ENCODE assay signal across 5 fruit fly cellular contexts in genomic region chr3R:24038736-24039556, dm6.
TF ChIP-seq lines count a peak whose summit lies in the region.

TSS of gene Miro (minus strand) at chr3R:24038847.

- no peak for TF ChIP-seq CTCF in whole organism, embryonic (GFP tag; optimal IDR thresholded peaks at IDR 0.05; lab: Kevin White, UChicago)

TF ChIP-seq in whole organism, adult, 20 proteins besides CTCF, POLR2A, EP300 and RAD21 (continues in another document):
- no peak for TF ChIP-seq bab1 (GFP tag; optimal IDR thresholded peaks at IDR 0.05; lab: Kevin White, UChicago)
- peak; percentile 70 for TF ChIP-seq Crg-1 (GFP tag; optimal IDR thresholded peaks at IDR 0.05; lab: Kevin White, UChicago)
- TF ChIP-seq Mnt (GFP tag; optimal IDR thresholded peaks at IDR 0.05; lab: Kevin White, UChicago) = peak; percentile 63
- no peak for TF ChIP-seq CG12768 (GFP tag; optimal IDR thresholded peaks at IDR 0.05; lab: Kevin White, UChicago)
- TF ChIP-seq toe (GFP tag; optimal IDR thresholded peaks at IDR 0.05; lab: Kevin White, UChicago) = no peak
- no peak for TF ChIP-seq tj (GFP tag; optimal IDR thresholded peaks at IDR 0.05; lab: Kevin White, UChicago)
- TF ChIP-seq CG7045 (GFP tag; optimal IDR thresholded peaks at IDR 0.05; lab: Kevin White, UChicago) = no peak
- peak; percentile 6 for TF ChIP-seq CG1620 (GFP tag; optimal IDR thresholded peaks at IDR 0.05; lab: Kevin White, UChicago)
- TF ChIP-seq Clk (GFP tag; optimal IDR thresholded peaks at IDR 0.05; lab: Kevin White, UChicago) = no peak
- TF ChIP-seq CG11617 (GFP tag; optimal IDR thresholded peaks at IDR 0.05; lab: Kevin White, UChicago) = no peak
- TF ChIP-seq Hr96 (GFP tag; optimal IDR thresholded peaks at IDR 0.05; lab: Kevin White, UChicago) = no peak
- TF ChIP-seq cic (GFP tag; optimal IDR thresholded peaks at IDR 0.05; lab: Kevin White, UChicago) = no peak
- TF ChIP-seq kay (GFP tag; lab: Kevin White, UChicago; ENCODE audit: borderline replicate concordance) = no peak
- TF ChIP-seq cnc (optimal IDR thresholded peaks at IDR 0.05; lab: Kevin White, UChicago) = no peak
- TF ChIP-seq CG33017 (tag; optimal IDR thresholded peaks at IDR 0.05; lab: Kevin White, UChicago) = no peak
- no peak for TF ChIP-seq CG7101 (tag; optimal IDR thresholded peaks at IDR 0.05; lab: Kevin White, UChicago)
- TF ChIP-seq CG5204 (GFP tag; optimal IDR thresholded peaks at IDR 0.05; lab: Kevin White, UChicago) = no peak
- no peak for TF ChIP-seq pad (GFP tag; optimal IDR thresholded peaks at IDR 0.05; lab: Kevin White, UChicago)
- TF ChIP-seq ovo (GFP tag; optimal IDR thresholded peaks at IDR 0.05; lab: Kevin White, UChicago) = peak; percentile 33

TF ChIP-seq in whole organism, embryonic, 481 proteins besides CTCF, POLR2A, EP300 and RAD21 (continues in another document):
- TF ChIP-seq E2f1 (GFP tag; IDR thresholded peaks at IDR 0.05; lab: Robert Waterston, UW) (no peak), CG9817 (tag; optimal IDR thresholded peaks at IDR 0.05; lab: Kevin White, UChicago) (no peak), CG2678 (tag; optimal IDR thresholded peaks at IDR 0.05; lab: Kevin White, UChicago) (no peak), Rx (GFP tag; IDR thresholded peaks at IDR 0.05; lab: Robert Waterston, UW) (0 out of 2 replicates have a peak, but pooled peaks have one; percentile 12), z (GFP tag; IDR thresholded peaks at IDR 0.05; lab: Robert Waterston, UW) (no peak), bab2 (GFP tag; optimal IDR thresholded peaks at IDR 0.05; lab: Kevin White, UChicago) (no peak), CG7271 (tag; optimal IDR thresholded peaks at IDR 0.05; lab: Kevin White, UChicago) (no peak), CG17802 (tag; optimal IDR thresholded peaks at IDR 0.05; lab: Kevin White, UChicago) (no peak), CG2712 (tag; optimal IDR thresholded peaks at IDR 0.05; lab: Kevin White, UChicago) (no peak), kay (GFP tag; optimal IDR thresholded peaks at IDR 0.05; lab: Kevin White, UChicago) (peak; percentile 15), gcm2 (GFP tag; optimal IDR thresholded peaks at IDR 0.05; lab: Kevin White, UChicago) (no peak), B-H1 (GFP tag; IDR thresholded peaks at IDR 0.05; lab: Robert Waterston, UW) (no peak), crp (GFP tag; optimal IDR thresholded peaks at IDR 0.05; lab: Kevin White, UChicago) (peak in 1 of 2 experiments; percentile 71), CG7987 (GFP tag; optimal IDR thresholded peaks at IDR 0.05; lab: Kevin White, UChicago) (no peak), tio (GFP tag; optimal IDR thresholded peaks at IDR 0.05; lab: Kevin White, UChicago) (no peak), CG3407 (GFP tag; optimal IDR thresholded peaks at IDR 0.05; lab: Kevin White, UChicago) (no peak), CG12155 (GFP tag; optimal IDR thresholded peaks at IDR 0.05; lab: Kevin White, UChicago) (peak; percentile 92), Med (GFP tag; lab: Kevin White, UChicago) (peak; percentile 26), ERR (GFP tag; optimal IDR thresholded peaks at IDR 0.05; lab: Kevin White, UChicago) (no peak), onecut (GFP tag; IDR thresholded peaks at IDR 0.05; lab: Robert Waterston, UW) (peak; percentile 31; the same call in 1 of the 2 replicates)

TF ChIP-seq in whole organism, prepupa, 60 proteins besides CTCF, POLR2A, EP300 and RAD21 (continues in another document):
- no peak for TF ChIP-seq spab (GFP tag; optimal IDR thresholded peaks at IDR 0.05; lab: Kevin White, UChicago)
- no peak for TF ChIP-seq OdsH (GFP tag; optimal IDR thresholded peaks at IDR 0.05; lab: Kevin White, UChicago)
- TF ChIP-seq svp (GFP tag; lab: Kevin White, UChicago) = peak; percentile 78
- TF ChIP-seq Gug (GFP tag; IDR thresholded peaks at IDR 0.05; lab: Robert Waterston, UW) = no peak
- TF ChIP-seq dac (GFP tag; optimal IDR thresholded peaks at IDR 0.05; lab: Kevin White, UChicago) = no peak
- TF ChIP-seq Sox102F (GFP tag; optimal IDR thresholded peaks at IDR 0.05; lab: Kevin White, UChicago) = peak; percentile 50
- TF ChIP-seq fkh (GFP tag; optimal IDR thresholded peaks at IDR 0.05; lab: Kevin White, UChicago) = peak; percentile 34
- TF ChIP-seq Eip93F (GFP tag; optimal IDR thresholded peaks at IDR 0.05; lab: Kevin White, UChicago) = no peak
- no peak for TF ChIP-seq Hr4 (GFP tag; optimal IDR thresholded peaks at IDR 0.05; lab: Kevin White, UChicago)
- no peak for TF ChIP-seq CG11294 (GFP tag; IDR thresholded peaks at IDR 0.05; lab: Robert Waterston, UW)
- TF ChIP-seq salr (GFP tag; optimal IDR thresholded peaks at IDR 0.05; lab: Kevin White, UChicago) = no peak
- peak; percentile 33 for TF ChIP-seq esn (GFP tag; optimal IDR thresholded peaks at IDR 0.05; lab: Kevin White, UChicago)
- TF ChIP-seq vri (GFP tag; optimal IDR thresholded peaks at IDR 0.05; lab: Kevin White, UChicago) = peak; percentile 34
- TF ChIP-seq Eip78C (GFP tag; lab: Kevin White, UChicago) = peak; percentile 82
- no peak for TF ChIP-seq Hr38 (GFP tag; optimal IDR thresholded peaks at IDR 0.05; lab: Kevin White, UChicago)
- peak; percentile 25 for TF ChIP-seq CG6792 (GFP tag; optimal IDR thresholded peaks at IDR 0.05; lab: Kevin White, UChicago)
- TF ChIP-seq CG3919 (GFP tag; optimal IDR thresholded peaks at IDR 0.05; lab: Kevin White, UChicago) = peak; percentile 9
- no peak for TF ChIP-seq CG32006 (GFP tag; optimal IDR thresholded peaks at IDR 0.05; lab: Kevin White, UChicago)
- TF ChIP-seq CG6808 (GFP tag; optimal IDR thresholded peaks at IDR 0.05; lab: Kevin White, UChicago) = peak; percentile 25
- no peak for TF ChIP-seq CG3032 (tag; optimal IDR thresholded peaks at IDR 0.05; lab: Kevin White, UChicago)
- TF ChIP-seq pdm3 (GFP tag; optimal IDR thresholded peaks at IDR 0.05; lab: Kevin White, UChicago) = peak; percentile 22

TF ChIP-seq in whole organism, pupa, 21 proteins besides CTCF, POLR2A, EP300 and RAD21:
- no peak for TF ChIP-seq CG15710 (tag; optimal IDR thresholded peaks at IDR 0.05; lab: Kevin White, UChicago)
- no peak for TF ChIP-seq fd96Ca (GFP tag; IDR thresholded peaks at IDR 0.05; lab: Robert Waterston, UW)
- no peak for TF ChIP-seq CG8159 (tag; optimal IDR thresholded peaks at IDR 0.05; lab: Kevin White, UChicago)
- TF ChIP-seq gl (tag; optimal IDR thresholded peaks at IDR 0.05; lab: Kevin White, UChicago) = peak; percentile 32
- peak; percentile 34 for TF ChIP-seq Snoo (tag; optimal IDR thresholded peaks at IDR 0.05; lab: Kevin White, UChicago)
- TF ChIP-seq CG13204 (GFP tag; optimal IDR thresholded peaks at IDR 0.05; lab: Kevin White, UChicago) = peak; percentile 51
- peak; percentile 86 for TF ChIP-seq EcR (GFP tag; optimal IDR thresholded peaks at IDR 0.05; lab: Kevin White, UChicago)
TF ChIP-seq in whole organism, pupa: peak in this region for 4.

TF ChIP-seq in whole organism, wandering third instar larva, 38 proteins besides CTCF, POLR2A, EP300 and RAD21 (continues in another document):
- TF ChIP-seq brk (GFP tag; optimal IDR thresholded peaks at IDR 0.05; lab: Kevin White, UChicago) (no peak), Hr83 (GFP tag; optimal IDR thresholded peaks at IDR 0.05; lab: Kevin White, UChicago; ENCODE audit: poor library complexity, severe bottlenecking) (peak; percentile 96), Dfd (GFP tag; optimal IDR thresholded peaks at IDR 0.05; lab: Kevin White, UChicago) (no peak), woc (GFP tag; optimal IDR thresholded peaks at IDR 0.05; lab: Kevin White, UChicago) (no peak), CG32264 (GFP tag; optimal IDR thresholded peaks at IDR 0.05; lab: Kevin White, UChicago) (no peak), CG9705 (GFP tag; optimal IDR thresholded peaks at IDR 0.05; lab: Kevin White, UChicago) (no peak), Sp1 (GFP tag; optimal IDR thresholded peaks at IDR 0.05; lab: Kevin White, UChicago) (peak; percentile 36), Rel (GFP tag; optimal IDR thresholded peaks at IDR 0.05; lab: Kevin White, UChicago) (no peak), Rel (tag; optimal IDR thresholded peaks at IDR 0.05; lab: Kevin White, UChicago) (no peak), Abd-B (GFP tag; optimal IDR thresholded peaks at IDR 0.05; lab: Kevin White, UChicago) (no peak), GATAd (GFP tag; optimal IDR thresholded peaks at IDR 0.05; lab: Kevin White, UChicago) (no peak), Hnf4 (GFP tag; optimal IDR thresholded peaks at IDR 0.05; lab: Kevin White, UChicago) (peak; percentile 70), Hr78 (GFP tag; optimal IDR thresholded peaks at IDR 0.05; lab: Kevin White, UChicago) (no peak), rgr (GFP tag; optimal IDR thresholded peaks at IDR 0.05; lab: Kevin White, UChicago) (peak; percentile 72), ey (GFP tag; optimal IDR thresholded peaks at IDR 0.05; lab: Kevin White, UChicago) (peak; percentile 8), psq (GFP tag; optimal IDR thresholded peaks at IDR 0.05; lab: Kevin White, UChicago) (peak; percentile 39), lola (GFP tag; optimal IDR thresholded peaks at IDR 0.05; lab: Kevin White, UChicago) (no peak), br (GFP tag; optimal IDR thresholded peaks at IDR 0.05; lab: Kevin White, UChicago) (peak; percentile 70), Mio (GFP tag; optimal IDR thresholded peaks at IDR 0.05; lab: Kevin White, UChicago) (no peak), dsf (GFP tag; optimal IDR thresholded peaks at IDR 0.05; lab: Kevin White, UChicago; ENCODE audit: borderline replicate concordance) (no peak), CrebA (GFP tag; optimal IDR thresholded peaks at IDR 0.05; lab: Kevin White, UChicago; ENCODE audit: borderline replicate concordance) (no peak), N (GFP tag; optimal IDR thresholded peaks at IDR 0.05; lab: Kevin White, UChicago) (no peak), Vsx2 (GFP tag; optimal IDR thresholded peaks at IDR 0.05; lab: Kevin White, UChicago; ENCODE audit: partially characterized antibody) (no peak), usp (GFP tag; optimal IDR thresholded peaks at IDR 0.05; lab: Kevin White, UChicago) (no peak), sv (GFP tag; optimal IDR thresholded peaks at IDR 0.05; lab: Kevin White, UChicago) (no peak), fru (GFP tag; optimal IDR thresholded peaks at IDR 0.05; lab: Kevin White, UChicago) (peak; percentile 25), pan (optimal IDR thresholded peaks at IDR 0.05; lab: Kevin White, UChicago) (no peak), Jra (GFP tag; optimal IDR thresholded peaks at IDR 0.05; lab: Kevin White, UChicago) (peak; percentile 87), tai (GFP tag; optimal IDR thresholded peaks at IDR 0.05; lab: Kevin White, UChicago) (no peak), sage (GFP tag; optimal IDR thresholded peaks at IDR 0.05; lab: Kevin White, UChicago) (no peak), jim (GFP tag; optimal IDR thresholded peaks at IDR 0.05; lab: Kevin White, UChicago) (peak; percentile 73), OdsH (GFP tag; optimal IDR thresholded peaks at IDR 0.05; lab: Kevin White, UChicago) (peak; percentile 68), Dif (GFP tag; optimal IDR thresholded peaks at IDR 0.05; lab: Kevin White, UChicago; ENCODE audit: partially characterized antibody) (no peak), h (GFP tag; optimal IDR thresholded peaks at IDR 0.05; lab: Kevin White, UChicago) (peak; percentile 66), Myc (optimal IDR thresholded peaks at IDR 0.05; lab: Kevin White, UChicago) (no peak)
